Fruit fly (Drosophila melanogaster) whole organism, embryonic: ENCODE data around the gene CG32313.

Experiments
- ATbp ChIP-seq: fragments of 200-800 bp; sonication (Bioruptor generic); optimal IDR thresholded peaks from 2 replicates; lab custom pipeline; 2017; ENCODE audit warnings: missing biosample characterization, mild to moderate bottlenecking, missing genetic modification characterization, missing genetic modification reagents
- Antp ChIP-seq: fragments of 200-800 bp; sonication (Bioruptor generic); optimal IDR thresholded peaks from 3 replicates; lab custom pipeline; 2016; ENCODE audit warnings: missing biosample characterization, missing genetic modification characterization
- Blimp-1 ChIP-seq: fragments of 200-800 bp; sonication (Bioruptor generic); optimal IDR thresholded peaks from 3 replicates; lab custom pipeline; 2018; ENCODE audit warnings: missing biosample characterization, missing genetic modification characterization, mild to moderate bottlenecking, moderate library complexity, missing genetic modification reagents
- CG12219 ChIP-seq: fragments of 200-800 bp; sonication (Bioruptor generic); optimal IDR thresholded peaks from 3 replicates; lab custom pipeline; 2018; ENCODE audit warnings: missing biosample characterization, mild to moderate bottlenecking, missing genetic modification characterization
- CG14050 ChIP-seq: fragments of 200-800 bp; sonication (Bioruptor generic); IDR thresholded peaks from 3 replicates; pipeline ENCODE4 v1.3.6; 2022; ENCODE audit warnings: missing biosample characterization, missing genetic modification characterization
- CG15073 ChIP-seq: fragments of 200-800 bp; sonication (Bioruptor generic); optimal IDR thresholded peaks from 2 replicates; lab custom pipeline; 2016; ENCODE audit warnings: missing biosample characterization, missing genetic modification characterization
- CG15269 ChIP-seq: fragments of 200-800 bp; sonication (Bioruptor generic); optimal IDR thresholded peaks from 2 replicates; lab custom pipeline; 2018; ENCODE audit warnings: missing biosample characterization, mild to moderate bottlenecking, missing genetic modification characterization, moderate library complexity
- CG16779 ChIP-seq: fragments of 200-800 bp; sonication (Bioruptor generic); IDR thresholded peaks from 2 replicates; pipeline ENCODE4 v1.3.6; 2022; ENCODE audit warnings: missing biosample characterization, missing genetic modification characterization
- CG17385 ChIP-seq: fragments of 200-800 bp; sonication (Bioruptor generic); optimal IDR thresholded peaks from 3 replicates; lab custom pipeline; 2018; ENCODE audit warnings: missing biosample characterization, mild to moderate bottlenecking, missing genetic modification characterization
- CG17912 ChIP-seq: fragments of 200-800 bp; sonication (Bioruptor generic); optimal IDR thresholded peaks from 2 replicates; lab custom pipeline; 2018; ENCODE audit warnings: missing biosample characterization, mild to moderate bottlenecking, missing genetic modification characterization
- CG18619 ChIP-seq: fragments of 200-800 bp; sonication (Bioruptor generic); optimal IDR thresholded peaks from 3 replicates; lab custom pipeline; 2017; ENCODE audit warnings: missing biosample characterization, mild to moderate bottlenecking, missing genetic modification characterization
- CG2199 ChIP-seq: fragments of 200-800 bp; sonication (Bioruptor generic); IDR thresholded peaks from 3 replicates; pipeline ENCODE4 v1.3.6; 2022; ENCODE audit warnings: missing biosample characterization, missing genetic modification characterization
- CG31365 ChIP-seq: fragments of 200-800 bp; sonication (Bioruptor generic); optimal IDR thresholded peaks from 2 replicates; lab custom pipeline; 2018; ENCODE audit warnings: missing biosample characterization, mild to moderate bottlenecking, missing genetic modification characterization
- CG3847 ChIP-seq: fragments of 200-800 bp; sonication (Bioruptor generic); IDR thresholded peaks from 2 replicates; pipeline ENCODE4 v1.3.6; 2022; ENCODE audit warnings: missing biosample characterization, missing genetic modification characterization
- CG4617 ChIP-seq: fragments of 200-800 bp; sonication (Bioruptor generic); optimal IDR thresholded peaks from 3 replicates; lab custom pipeline; 2016; ENCODE audit warnings: missing biosample characterization, missing genetic modification characterization, borderline replicate concordance
- CG5180 ChIP-seq: fragments of 200-800 bp; sonication (Bioruptor generic); optimal IDR thresholded peaks from 3 replicates; lab custom pipeline; 2017; ENCODE audit warnings: missing biosample characterization, missing genetic modification characterization, mild to moderate bottlenecking, moderate library complexity, missing genetic modification reagents
- Chrac-16 ChIP-seq: fragments of 200-800 bp; sonication (Bioruptor generic); optimal IDR thresholded peaks from 3 replicates; lab custom pipeline; 2016; ENCODE audit warnings: missing biosample characterization, missing genetic modification characterization
- D ChIP-seq, 2 experiments: fragments of 200-800 bp in 1 of 2; fragments of >200 bp in 1 of 2; sonication (Bioruptor generic) in 1 of 2; optimal IDR thresholded peaks; 2 replicates in 1 of 2; 3 replicates in 1 of 2; lab custom pipeline; 2017; ENCODE audit warnings: mild to moderate bottlenecking in 1 of 2, missing biosample characterization in 1 of 2, missing genetic modification characterization in 1 of 2, missing genetic modification reagents in 1 of 2
- Dfd ChIP-seq, 2 experiments: fragments of >200 bp; optimal IDR thresholded peaks; 2 replicates each; lab custom pipeline; 2017; ENCODE audit warnings: missing biosample characterization in 2 of 2, missing genetic modification characterization in 2 of 2
- Elba2 ChIP-seq: fragments of 200-800 bp; sonication (Bioruptor generic); optimal IDR thresholded peaks from 3 replicates; lab custom pipeline; 2016; ENCODE audit warnings: missing biosample characterization, missing genetic modification characterization
- HLH54F ChIP-seq: fragments of 200-800 bp; sonication (Bioruptor generic); optimal IDR thresholded peaks from 3 replicates; lab custom pipeline; 2016; ENCODE audit warnings: missing biosample characterization, missing genetic modification characterization
- Hand ChIP-seq: fragments of 200-800 bp; sonication (Bioruptor generic); optimal IDR thresholded peaks from 2 replicates; lab custom pipeline; 2017; ENCODE audit warnings: mild to moderate bottlenecking, missing biosample characterization, missing genetic modification reagents, missing genetic modification characterization
- HmgZ ChIP-seq: fragments of 200-800 bp; sonication (Bioruptor generic); optimal IDR thresholded peaks from 2 replicates; lab custom pipeline; 2018; ENCODE audit warnings: missing biosample characterization, mild to moderate bottlenecking, missing genetic modification characterization
- Jarid2 ChIP-seq: fragments of 200-800 bp; sonication (Bioruptor generic); optimal IDR thresholded peaks from 3 replicates; lab custom pipeline; 2017; ENCODE audit warnings: mild to moderate bottlenecking, missing biosample characterization, missing genetic modification reagents, missing genetic modification characterization
- MBD-R2 ChIP-seq: fragments of 200-800 bp; sonication (Bioruptor generic); IDR thresholded peaks from 2 replicates; pipeline ENCODE4 v1.3.6; 2022; ENCODE audit warnings: missing biosample characterization, missing genetic modification characterization
- Max ChIP-seq: fragments of 200-800 bp; sonication (Bioruptor generic); optimal IDR thresholded peaks from 2 replicates; lab custom pipeline; 2016; ENCODE audit warnings: missing biosample characterization, mild to moderate bottlenecking, missing genetic modification characterization
- Myb ChIP-seq: fragments of 200-800 bp; sonication (Bioruptor generic); optimal IDR thresholded peaks from 2 replicates; lab custom pipeline; 2016; ENCODE audit warnings: missing biosample characterization, missing genetic modification characterization
- NfI ChIP-seq: fragments of 200-800 bp; sonication (Bioruptor generic); optimal IDR thresholded peaks from 3 replicates; lab custom pipeline; 2018; ENCODE audit warnings: missing biosample characterization, mild to moderate bottlenecking, missing genetic modification characterization, moderate library complexity
- Poxn ChIP-seq: fragments of 200-800 bp; sonication (Bioruptor generic); IDR thresholded peaks from 2 replicates; pipeline ENCODE4 v1.3.6; 2022; ENCODE audit warnings: missing biosample characterization, missing genetic modification characterization
- Scr ChIP-seq: fragments of 200-800 bp; sonication (Bioruptor generic); IDR thresholded peaks from 2 replicates; pipeline ENCODE4 v1.3.6; 2022; ENCODE audit warnings: missing biosample characterization, missing genetic modification characterization; ENCODE audit not compliant: partially characterized antibody
- Stat92E ChIP-seq, 3 experiments: fragments of >200 bp in 2 of 3; fragments of 200-800 bp in 1 of 3; sonication (Bioruptor generic) in 1 of 3; optimal IDR thresholded peaks; 2 replicates each; lab custom pipeline; 2017 to 2019; ENCODE audit warnings: missing biosample characterization in 3 of 3, missing genetic modification characterization in 3 of 3, mild to moderate bottlenecking in 1 of 3, moderate library complexity in 1 of 3
- Vsx1 ChIP-seq: fragments of 200-800 bp; sonication (Bioruptor generic); optimal IDR thresholded peaks from 2 replicates; lab custom pipeline; 2017; ENCODE audit warnings: missing biosample characterization, mild to moderate bottlenecking, missing genetic modification characterization, missing genetic modification reagents
- ato ChIP-seq: fragments of 200-800 bp; sonication (Bioruptor generic); IDR thresholded peaks from 2 replicates; pipeline ENCODE4 v1.3.6; 2022; ENCODE audit warnings: missing biosample characterization, missing genetic modification characterization; ENCODE audit not compliant: partially characterized antibody
- caup ChIP-seq: fragments of 200-800 bp; sonication (Bioruptor generic); optimal IDR thresholded peaks from 3 replicates; lab custom pipeline; 2017; ENCODE audit warnings: missing biosample characterization, mild to moderate bottlenecking, missing genetic modification characterization, moderate library complexity; ENCODE audit not compliant: severe bottlenecking
- fd3F ChIP-seq: fragments of 200-800 bp; sonication (Bioruptor generic); optimal IDR thresholded peaks from 2 replicates; lab custom pipeline; 2018; ENCODE audit warnings: missing biosample characterization, mild to moderate bottlenecking, missing genetic modification characterization, moderate library complexity
- grau ChIP-seq: fragments of 200-800 bp; optimal IDR thresholded peaks from 3 replicates; lab custom pipeline; 2019; ENCODE audit warnings: missing biosample characterization, mild to moderate bottlenecking, missing genetic modification characterization, moderate library complexity
- gsb-n ChIP-seq: fragments of 200-800 bp; sonication (Bioruptor generic); optimal IDR thresholded peaks from 3 replicates; lab custom pipeline; 2018; ENCODE audit warnings: missing biosample characterization, mild to moderate bottlenecking, missing genetic modification characterization
- kni ChIP-seq: fragments of 200-800 bp; sonication (Bioruptor generic); optimal IDR thresholded peaks from 3 replicates; lab custom pipeline; 2017; ENCODE audit warnings: mild to moderate bottlenecking, missing biosample characterization, missing genetic modification reagents, missing genetic modification characterization
- lilli ChIP-seq: fragments of 200-800 bp; sonication (Bioruptor generic); optimal IDR thresholded peaks from 3 replicates; lab custom pipeline; 2016; ENCODE audit warnings: missing biosample characterization, missing genetic modification characterization
- nom ChIP-seq: fragments of 200-800 bp; sonication (Bioruptor generic); optimal IDR thresholded peaks from 2 replicates; lab custom pipeline; 2017; ENCODE audit warnings: missing biosample characterization, missing genetic modification characterization, mild to moderate bottlenecking, moderate library complexity, missing genetic modification reagents
- pan ChIP-seq, 4 experiments: fragments of >200 bp in 3 of 4; fragments of 200-800 bp in 1 of 4; sonication (Bioruptor generic) in 1 of 4; optimal IDR thresholded peaks in 3 of 4; IDR thresholded peaks in 1 of 4; 2 replicates each; pipeline versions ENCODE4 v1.3.6 to Lab custom; 2017 to 2022; ENCODE audit warnings: missing biosample characterization in 2 of 4, missing genetic modification characterization in 2 of 4, mixed read lengths in 1 of 4
- pros ChIP-seq: fragments of 200-800 bp; sonication (Bioruptor generic); optimal IDR thresholded peaks from 3 replicates; lab custom pipeline; 2019; ENCODE audit warnings: missing biosample characterization, mild to moderate bottlenecking, missing genetic modification characterization, moderate library complexity
- sim ChIP-seq: fragments of 200-800 bp; sonication (Bioruptor generic); IDR thresholded peaks from 2 replicates; pipeline ENCODE4 v1.3.6; 2022; ENCODE audit warnings: missing biosample characterization, missing genetic modification characterization
- vvl ChIP-seq: fragments of 200-800 bp; sonication (Bioruptor generic); IDR thresholded peaks from 2 replicates; pipeline ENCODE4 v1.3.6; 2022; ENCODE audit warnings: missing biosample characterization, missing genetic modification characterization
- wek ChIP-seq: fragments of 200-800 bp; sonication (Bioruptor generic); optimal IDR thresholded peaks from 3 replicates; lab custom pipeline; 2018; ENCODE audit warnings: missing biosample characterization, mild to moderate bottlenecking, missing genetic modification characterization, moderate library complexity
- yki ChIP-seq: fragments of >200 bp; optimal IDR thresholded peaks from 3 replicates; lab custom pipeline; 2018

CG32313 gene

DNA sequence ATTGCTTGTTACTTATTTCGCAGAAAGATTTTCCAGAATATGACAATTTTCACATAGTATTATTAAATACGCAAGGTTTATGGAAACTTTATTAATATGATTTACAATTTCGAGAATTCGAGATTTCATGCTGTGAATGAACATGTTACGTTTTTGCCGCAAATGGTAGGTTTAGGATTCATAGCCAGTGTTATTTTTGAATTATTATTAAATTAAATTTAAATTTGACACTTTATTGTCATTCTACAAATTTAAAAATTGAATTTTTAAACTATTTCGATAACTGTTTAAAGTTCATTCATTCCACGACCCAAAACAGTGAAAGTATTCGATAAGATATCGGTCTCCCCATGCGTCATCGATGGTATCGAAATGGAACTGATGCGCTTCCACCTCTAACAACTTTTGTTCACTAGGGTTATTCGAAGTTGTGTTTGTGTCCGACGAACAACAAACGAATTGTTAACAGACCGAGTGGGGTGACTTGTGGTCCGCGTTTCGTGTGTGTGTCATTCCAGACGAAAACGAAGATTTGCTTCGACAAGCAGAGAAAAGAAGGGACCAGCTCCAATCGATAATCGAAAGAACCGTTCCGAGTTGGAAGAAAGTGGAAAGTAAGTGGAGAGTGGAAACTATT lies at the start of gene CG32313, which contains the start of gene Pcyt1 (continued):
- TF ChIP-seq CG18619 (GFP tag; lab: Kevin White, UChicago) = no peak
- TF ChIP-seq wek (GFP tag; lab: Kevin White, UChicago) = peak; percentile 86
- TF ChIP-seq lilli (GFP tag; lab: Kevin White, UChicago) = peak; percentile 40
- TF ChIP-seq CG3847 (GFP tag; lab: Robert Waterston, UW) = 0 out of 2 replicates have a peak, but pooled peaks have one; percentile 10
- no peak for TF ChIP-seq CG15073
- TF ChIP-seq CG15269 (tag; lab: Kevin White, UChicago) = peak; percentile 18
- TF ChIP-seq CG17912 (GFP tag; lab: Kevin White, UChicago) = peak; percentile 63
- peak; percentile 20 for TF ChIP-seq NfI (GFP tag; lab: Kevin White, UChicago)
- peak; percentile 19 for TF ChIP-seq CG17385 (GFP tag; lab: Kevin White, UChicago)
- TF ChIP-seq MBD-R2 (GFP tag; lab: Robert Waterston, UW) = peak; percentile 45
- peak; percentile 22 for TF ChIP-seq Max (GFP tag; lab: Kevin White, UChicago)
- TF ChIP-seq Hand (GFP tag; lab: Kevin White, UChicago) = no peak
- TF ChIP-seq Myb (GFP tag; lab: Kevin White, UChicago) = peak; percentile 58
- no peak for TF ChIP-seq caup (GFP tag; lab: Kevin White, UChicago)
- no peak for TF ChIP-seq Chrac-16 (GFP tag; lab: Kevin White, UChicago)
- TF ChIP-seq Vsx1 (GFP tag; lab: Kevin White, UChicago) = no peak
- TF ChIP-seq CG5180 (GFP tag; lab: Kevin White, UChicago) = peak; percentile 27
- no peak for TF ChIP-seq Poxn
- peak; percentile 47 for TF ChIP-seq Blimp-1 (GFP tag; lab: Kevin White, UChicago)
- TF ChIP-seq ATbp = peak; percentile 0
- TF ChIP-seq ato = peak; percentile 83
- no peak for TF ChIP-seq pan (optimal IDR thresholded peaks at IDR 0.05; lab: Kevin White, UChicago)
- peak in 1 of 2 experiments; percentile 24 for TF ChIP-seq pan (GFP tag; optimal IDR thresholded peaks at IDR 0.05 in 1 of 2, IDR thresholded peaks at IDR 0.05 in 1 of 2)
- TF ChIP-seq, all 482 proteins: peak for 157

- TF ChIP-seq Elba2 (GFP tag; lab: Kevin White, UChicago) = peak; percentile 87
- no peak for TF ChIP-seq CG14050 (GFP tag; lab: Robert Waterston, UW)
- peak; percentile 11 for TF ChIP-seq Jarid2 (GFP tag; lab: Kevin White, UChicago)
- TF ChIP-seq Stat92E (GFP tag; optimal IDR thresholded peaks at IDR 0.05; lab: Kevin White, UChicago) = no peak
- no peak for TF ChIP-seq sim
- peak; percentile 94 for TF ChIP-seq CG31365 (tag; lab: Kevin White, UChicago)
- TF ChIP-seq CG2199 (GFP tag; lab: Robert Waterston, UW) = no peak
- TF ChIP-seq Blimp-1 (GFP tag; lab: Kevin White, UChicago) = peak; percentile 95
- no peak for TF ChIP-seq CG12219 (GFP tag; lab: Kevin White, UChicago)
- no peak for TF ChIP-seq HmgZ
- TF ChIP-seq CG16779 (GFP tag; lab: Robert Waterston, UW) = no peak
- peak; percentile 72 for TF ChIP-seq vvl (GFP tag; lab: Robert Waterston, UW)
- no peak for TF ChIP-seq gsb-n (tag; lab: Kevin White, UChicago)
- no peak for TF ChIP-seq Antp (GFP tag; lab: Kevin White, UChicago)
- peak; percentile 69 for TF ChIP-seq nom (GFP tag; lab: Kevin White, UChicago)
- TF ChIP-seq Dfd (GFP tag; optimal IDR thresholded peaks at IDR 0.05; lab: Kevin White, UChicago) = peak in 1 of 2 experiments; percentile 85
- no peak for TF ChIP-seq CG4617
- TF ChIP-seq yki (lab: Kevin White, UChicago) = no peak
- TF ChIP-seq grau (tag; lab: Kevin White, UChicago) = no peak
- peak; percentile 96 for TF ChIP-seq pros (GFP tag; lab: Kevin White, UChicago)
- TF ChIP-seq fd3F = no peak
- TF ChIP-seq HLH54F (GFP tag; lab: Kevin White, UChicago) = no peak
- TF ChIP-seq D (optimal IDR thresholded peaks at IDR 0.05; lab: Kevin White, UChicago) = peak; percentile 45
- TF ChIP-seq D (GFP tag; optimal IDR thresholded peaks at IDR 0.05; lab: Kevin White, UChicago) = no peak
- peak; percentile 19 for TF ChIP-seq kni (GFP tag; lab: Kevin White, UChicago)
- TF ChIP-seq ATbp = no peak
- no peak for TF ChIP-seq Scr
These were observed 47.4 kb upstream of the CG32313 start for dm6 chr3L:1592822-1593452.
